Worm (Caenorhabditis elegans) whole organism, late embryonic: Measurements from ENCODE around the gene F22E5.12.
"Not testable (repeated sequence)": the region's sequence is repeated elsewhere in the genome, so short reads cannot be mapped to it uniquely, and the experiment has no call there.

Source experiments
- ceh-19 ChIP-seq: fragments of 200-800 bp; sonication (Bioruptor generic); optimal IDR thresholded peaks from 2 replicates; lab custom pipeline; 2018; ENCODE audit warnings: mild to moderate bottlenecking, missing genetic modification characterization, missing compliant biosample characterization
- madf-2 ChIP-seq: sonication (generic microtip); optimal IDR thresholded peaks from 2 replicates; lab custom pipeline; 2017; ENCODE audit warnings: missing genetic modification characterization, missing compliant biosample characterization
- zip-5 ChIP-seq: sonication (generic microtip); optimal IDR thresholded peaks from 2 replicates; lab custom pipeline; 2016; ENCODE audit warnings: missing genetic modification characterization, missing compliant biosample characterization

Gene F22E5.12

ce11 chrII:2600176-2600575 lies 46.5 kb downstream of the F22E5.12 start, which contains the start of gene F33H12.1:
Gene F33H12.1, plus strand, starts transcription at chrII:2600476.
- not testable (repeated sequence) for TF ChIP-seq ceh-19 (GFP tag; lab: Kevin White, UChicago); zip-5 (tag; lab: Kevin White, UChicago); madf-2 (tag; lab: Kevin White, UChicago)
